Worm (Caenorhabditis elegans): ENCODE results near the gene glb-12.

DNA sequence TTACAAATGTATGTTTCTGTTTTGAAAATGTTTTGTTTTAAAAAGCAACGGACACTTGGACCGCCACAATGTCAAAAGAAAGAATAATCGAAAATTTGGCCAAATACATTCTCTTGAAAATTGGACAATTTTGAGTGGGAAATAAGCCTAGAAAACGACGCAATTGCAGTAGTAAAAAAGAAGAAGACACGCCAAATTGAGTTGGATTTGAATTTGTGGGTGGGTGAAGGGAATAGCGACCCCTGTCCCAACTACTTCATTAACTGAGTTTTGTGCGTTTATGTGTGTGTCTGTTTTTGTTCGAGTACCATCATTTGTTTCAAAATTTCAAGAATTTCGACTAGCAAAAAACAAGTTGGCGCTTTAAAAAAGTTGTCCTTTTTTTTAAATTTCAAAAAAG lies 29.3 kb upstream of the glb-12 start:
- no peak for TF ChIP-seq egl-27 (tag; optimal IDR thresholded peaks at IDR 0.05)
- no peak for TF ChIP-seq egl-13 (tag; optimal IDR thresholded peaks at IDR 0.05)
- no peak for TF ChIP-seq fkh-8 (tag; optimal IDR thresholded peaks at IDR 0.05)
- TF ChIP-seq lin-15B (tag; optimal IDR thresholded peaks at IDR 0.05) = no peak
- no peak for TF ChIP-seq grh-1 (GFP tag; IDR thresholded peaks at IDR 0.05)

All from whole organism, L1 larva.